Worm (Caenorhabditis elegans): Measurements from ENCODE around the gene ugt-62.

Gene ugt-62

ce11 chrIII:4568455-4568854 is 28.0 kb upstream of the ugt-62 start, which contains the start of gene idhg-1 (continued):
- TF ChIP-seq tbx-7 (tag; optimal IDR thresholded peaks at IDR 0.05) = peak; percentile 83
- peak; percentile 94 for TF ChIP-seq rnt-1 (tag; optimal IDR thresholded peaks at IDR 0.05)
- TF ChIP-seq ceh-45 (GFP tag; IDR thresholded peaks at IDR 0.05) = peak; percentile 85
- TF ChIP-seq ceh-2 (tag; optimal IDR thresholded peaks at IDR 0.05) = peak; percentile 98
- peak; percentile 93 for TF ChIP-seq pag-3 (tag; optimal IDR thresholded peaks at IDR 0.05; ENCODE audit: borderline replicate concordance)
- peak; percentile 96 for TF ChIP-seq ceh-19 (GFP tag; optimal IDR thresholded peaks at IDR 0.05)
- peak; percentile 98 for TF ChIP-seq syd-9 (tag; optimal IDR thresholded peaks at IDR 0.05)
- TF ChIP-seq ceh-48 (tag; optimal IDR thresholded peaks at IDR 0.05) = peak; percentile 96
- TF ChIP-seq ceh-14 (tag; optimal IDR thresholded peaks at IDR 0.05) = peak; percentile 99
- TF ChIP-seq ttx-3 (tag; optimal IDR thresholded peaks at IDR 0.05) = peak; percentile 97
- peak; percentile 91 for TF ChIP-seq Y22D7AL.16 (tag; optimal IDR thresholded peaks at IDR 0.05)
- TF ChIP-seq unc-86 (tag; optimal IDR thresholded peaks at IDR 0.05) = peak; percentile 97
- peak; percentile 67 for TF ChIP-seq unc-42 (tag; optimal IDR thresholded peaks at IDR 0.05)
- TF ChIP-seq pat-9 (tag; optimal IDR thresholded peaks at IDR 0.05) = peak; percentile 96
- no peak for TF ChIP-seq pha-4 (tag; optimal IDR thresholded peaks at IDR 0.05)
- peak; percentile 94 for TF ChIP-seq pha-2 (tag; optimal IDR thresholded peaks at IDR 0.05)
- TF ChIP-seq ref-2 (tag; optimal IDR thresholded peaks at IDR 0.05) = peak; percentile 99
- peak; percentile 94 for TF ChIP-seq npax-4 (tag; optimal IDR thresholded peaks at IDR 0.05)
- TF ChIP-seq ceh-6 (GFP tag; optimal IDR thresholded peaks at IDR 0.05) = peak; percentile 87
- TF ChIP-seq lin-11 (tag; optimal IDR thresholded peaks at IDR 0.05) = peak; percentile 90
- TF ChIP-seq fkh-10 (GFP tag; optimal IDR thresholded peaks at IDR 0.05) = peak; percentile 90
- TF ChIP-seq zip-5 (tag; optimal IDR thresholded peaks at IDR 0.05) = peak; percentile 94
- peak; percentile 96 for TF ChIP-seq nfya-1 (tag; optimal IDR thresholded peaks at IDR 0.05)
- peak; percentile 96 for TF ChIP-seq odd-2 (tag; optimal IDR thresholded peaks at IDR 0.05)
- TF ChIP-seq mec-3 (tag; optimal IDR thresholded peaks at IDR 0.05; ENCODE audit: borderline replicate concordance) = peak; percentile 91
- TF ChIP-seq elt-2 (tag; optimal IDR thresholded peaks at IDR 0.05) = peak; percentile 99
- peak; percentile 37 for TF ChIP-seq dve-1 (tag; optimal IDR thresholded peaks at IDR 0.05)
- TF ChIP-seq F13H6.1 (tag; optimal IDR thresholded peaks at IDR 0.05) = peak; percentile 99
- no peak for TF ChIP-seq ama-1 (optimal IDR thresholded peaks at IDR 0.05)
- peak; percentile 90 for TF ChIP-seq ceh-18 (tag; optimal IDR thresholded peaks at IDR 0.05)
- TF ChIP-seq ceh-9 (tag; optimal IDR thresholded peaks at IDR 0.05) = peak; percentile 58
- TF ChIP-seq ceh-30 (tag; optimal IDR thresholded peaks at IDR 0.05) = peak; percentile 48
- peak; percentile 95 for TF ChIP-seq ztf-16 (tag; optimal IDR thresholded peaks at IDR 0.05)
- TF ChIP-seq nhr-232 (tag; optimal IDR thresholded peaks at IDR 0.05) = peak; percentile 97
- TF ChIP-seq ceh-34 (tag; optimal IDR thresholded peaks at IDR 0.05) = peak; percentile 98
- TF ChIP-seq hlh-13 (GFP tag; optimal IDR thresholded peaks at IDR 0.05) = peak; percentile 84
- peak; percentile 94 for TF ChIP-seq madf-2 (tag; optimal IDR thresholded peaks at IDR 0.05)
- peak; percentile 93 for TF ChIP-seq gmeb-2 (tag; optimal IDR thresholded peaks at IDR 0.05)
- peak; percentile 88 for TF ChIP-seq nhr-11 (tag; optimal IDR thresholded peaks at IDR 0.05)
- peak; percentile 94 for TF ChIP-seq dmd-4 (tag; optimal IDR thresholded peaks at IDR 0.05; ENCODE audit: borderline replicate concordance)
- peak; percentile 96 for TF ChIP-seq eyg-1 (tag; optimal IDR thresholded peaks at IDR 0.05)
- peak; percentile 96 for TF ChIP-seq fkh-6 (tag; optimal IDR thresholded peaks at IDR 0.05)
- peak; percentile 97 for TF ChIP-seq unc-3 (GFP tag; conservative IDR thresholded peaks at IDR 0.05)
- TF ChIP-seq unc-3 (tag; optimal IDR thresholded peaks at IDR 0.05) = peak; percentile 96
- TF ChIP-seq K02D7.2 (tag; optimal IDR thresholded peaks at IDR 0.05) = peak; percentile 90
- peak; percentile 97 for TF ChIP-seq fax-1 (tag; optimal IDR thresholded peaks at IDR 0.05)
- peak; percentile 98 for TF ChIP-seq hlh-6 (tag; optimal IDR thresholded peaks at IDR 0.05)
- TF ChIP-seq hlh-8 (tag; optimal IDR thresholded peaks at IDR 0.05) = peak; percentile 98
- no peak for TF ChIP-seq pros-1 (tag; optimal IDR thresholded peaks at IDR 0.05)
- peak; percentile 99 for TF ChIP-seq tbx-2 (tag; optimal IDR thresholded peaks at IDR 0.05)
- TF ChIP-seq ets-4 (tag; optimal IDR thresholded peaks at IDR 0.05) = peak; percentile 89
- peak; percentile 95 for TF ChIP-seq C08G9.2 (tag; optimal IDR thresholded peaks at IDR 0.05)
- TF ChIP-seq K09A11.1 (tag; optimal IDR thresholded peaks at IDR 0.05; ENCODE audit: insufficient read depth) = peak; percentile 98

Measured in whole organism, late embryonic.